Fruit fly (Drosophila melanogaster): ENCODE measurements around the gene CG11964.

The CG11964 gene

DNA sequence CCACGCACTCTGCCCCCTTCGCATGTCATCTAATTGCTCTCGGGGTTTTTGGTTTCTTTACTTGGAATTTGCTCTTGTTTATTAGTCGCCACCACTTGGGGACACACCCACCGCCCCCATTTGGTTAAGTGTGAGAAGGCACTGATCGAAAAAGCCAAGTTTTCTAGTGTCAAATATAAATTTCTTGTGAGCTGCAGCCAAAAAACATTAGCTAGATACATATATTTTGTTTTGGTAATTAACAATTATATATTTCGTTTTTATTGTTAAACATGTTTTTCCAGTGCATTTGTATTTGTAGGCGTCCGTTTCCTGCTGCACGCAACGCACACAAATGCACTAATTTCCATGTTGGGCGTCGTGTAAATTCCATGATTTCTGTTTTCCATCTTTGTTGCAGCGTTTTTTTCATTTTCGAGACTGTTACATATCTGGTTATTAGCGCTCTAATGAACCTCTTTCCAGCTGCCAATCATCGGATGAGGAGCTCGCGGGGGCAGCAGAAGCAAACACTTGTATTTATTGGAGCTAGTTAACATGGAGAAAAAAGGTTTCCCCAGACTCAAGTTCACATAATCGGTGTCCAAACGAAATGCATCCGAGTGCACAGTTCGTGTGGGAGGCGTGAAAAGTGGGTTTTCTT is 24.6 kb downstream of the CG11964 start (continued):
- TF ChIP-seq wdn (GFP tag; IDR thresholded peaks at IDR 0.05), result no peak
- no peak for TF ChIP-seq MTF-1 (GFP tag; optimal IDR thresholded peaks at IDR 0.05; ENCODE audit: borderline replicate concordance)
- TF ChIP-seq CG13296 (GFP tag; optimal IDR thresholded peaks at IDR 0.05), result no peak
- TF ChIP-seq CG6683 (GFP tag; optimal IDR thresholded peaks at IDR 0.05), result no peak
- TF ChIP-seq CoRest (tag; optimal IDR thresholded peaks at IDR 0.05), result no peak
- no peak for TF ChIP-seq D19A (tag; optimal IDR thresholded peaks at IDR 0.05)
- TF ChIP-seq unpg (GFP tag; optimal IDR thresholded peaks at IDR 0.05), result no peak
- no peak for TF ChIP-seq Atf3 (GFP tag; optimal IDR thresholded peaks at IDR 0.05)
- TF ChIP-seq CG10654 (GFP tag; optimal IDR thresholded peaks at IDR 0.05), result no peak
- TF ChIP-seq B-H2 (GFP tag; optimal IDR thresholded peaks at IDR 0.05), result no peak
- no peak for TF ChIP-seq Aef1 (GFP tag; IDR thresholded peaks at IDR 0.05)
- no peak for TF ChIP-seq HmgZ (tag; optimal IDR thresholded peaks at IDR 0.05)
- no peak for TF ChIP-seq Doc2 (GFP tag; IDR thresholded peaks at IDR 0.05)
- TF ChIP-seq ab (GFP tag; optimal IDR thresholded peaks at IDR 0.05), result no peak
- TF ChIP-seq CG4360 (GFP tag; IDR thresholded peaks at IDR 0.05), result no peak
- TF ChIP-seq Mes4 (GFP tag; optimal IDR thresholded peaks at IDR 0.05), result no peak
- no peak for TF ChIP-seq crc (GFP tag; optimal IDR thresholded peaks at IDR 0.05)
- TF ChIP-seq Sox100B (GFP tag; optimal IDR thresholded peaks at IDR 0.05), result no peak
- TF ChIP-seq CG31388 (GFP tag; optimal IDR thresholded peaks at IDR 0.05), result no peak
- TF ChIP-seq CG14441 (GFP tag; IDR thresholded peaks at IDR 0.05), result no peak
- TF ChIP-seq crol (GFP tag; IDR thresholded peaks at IDR 0.05), result no peak
- no peak for TF ChIP-seq btn (GFP tag; optimal IDR thresholded peaks at IDR 0.05)
- no peak for TF ChIP-seq CG3726 (GFP tag; IDR thresholded peaks at IDR 0.05)
- TF ChIP-seq Blimp-1 (GFP tag; optimal IDR thresholded peaks at IDR 0.05), result peak; percentile 45
- no peak for TF ChIP-seq CG15073 (GFP tag; optimal IDR thresholded peaks at IDR 0.05)
- no peak for TF ChIP-seq sd (tag; optimal IDR thresholded peaks at IDR 0.05)
- TF ChIP-seq usp (GFP tag; optimal IDR thresholded peaks at IDR 0.05), result no peak
- TF ChIP-seq Dip3 (GFP tag; optimal IDR thresholded peaks at IDR 0.05), result no peak
- TF ChIP-seq CG30020 (tag; optimal IDR thresholded peaks at IDR 0.05), result no peak
- TF ChIP-seq phol (tag; optimal IDR thresholded peaks at IDR 0.05), result peak; percentile 45
- TF ChIP-seq Hr51 (GFP tag; optimal IDR thresholded peaks at IDR 0.05), result no peak
- no peak for TF ChIP-seq CG12769 (tag; optimal IDR thresholded peaks at IDR 0.05)
- TF ChIP-seq fd96Cb (tag; optimal IDR thresholded peaks at IDR 0.05), result peak; percentile 4
- TF ChIP-seq Gsc (GFP tag; IDR thresholded peaks at IDR 0.05), result no peak
- TF ChIP-seq Max (GFP tag; optimal IDR thresholded peaks at IDR 0.05), result no peak
- no peak for TF ChIP-seq CG8924 (tag; optimal IDR thresholded peaks at IDR 0.05)
- TF ChIP-seq CG10321 (GFP tag; IDR thresholded peaks at IDR 0.05), result no peak
- peak; percentile 12 for TF ChIP-seq lab (GFP tag; optimal IDR thresholded peaks at IDR 0.05)
- peak; percentile 92 for TF ChIP-seq sens (GFP tag)
- no peak for TF ChIP-seq HmgD (GFP tag; optimal IDR thresholded peaks at IDR 0.05)
- TF ChIP-seq ind (GFP tag; optimal IDR thresholded peaks at IDR 0.05), result peak; percentile 53
- peak; percentile 2 for TF ChIP-seq CG30403 (GFP tag; optimal IDR thresholded peaks at IDR 0.05)
- no peak for TF ChIP-seq CG2129 (GFP tag; IDR thresholded peaks at IDR 0.05; ENCODE audit: partially characterized antibody)
- no peak for TF ChIP-seq CG9215 (GFP tag; IDR thresholded peaks at IDR 0.05)
- no peak for TF ChIP-seq CG7786 (GFP tag; optimal IDR thresholded peaks at IDR 0.05)
- TF ChIP-seq CG11695 (GFP tag; IDR thresholded peaks at IDR 0.05), result no peak
- TF ChIP-seq CG9797 (GFP tag; optimal IDR thresholded peaks at IDR 0.05), result no peak
- no peak; the same call in 2 of the 3 replicates for TF ChIP-seq croc (GFP tag; conservative IDR thresholded peaks at IDR 0.05)
- no peak for TF ChIP-seq chm (GFP tag; IDR thresholded peaks at IDR 0.05)
- no peak for TF ChIP-seq Hand (GFP tag; optimal IDR thresholded peaks at IDR 0.05)
- TF ChIP-seq CG9817 (tag; optimal IDR thresholded peaks at IDR 0.05), result no peak

All from whole organism, embryonic.